Worm (Caenorhabditis elegans): ENCODE measurements around the gene cutl-18.

The cutl-18 gene

ce11 chrV:11268791-11269190 lies 47.9 kb downstream of the cutl-18 start, which contains the start of gene str-115:
Gene str-115, plus strand, starts transcription at chrV:11269091.
- no peak for TF ChIP-seq dpl-1 (GFP tag; optimal IDR thresholded peaks at IDR 0.05)
- TF ChIP-seq hlh-30 (tag; optimal IDR thresholded peaks at IDR 0.05; ENCODE audit: insufficient read depth), result no peak
- no peak for TF ChIP-seq cey-2 (tag; optimal IDR thresholded peaks at IDR 0.05; ENCODE audit: borderline replicate concordance, insufficient read depth)
- TF ChIP-seq ceh-62 (tag; optimal IDR thresholded peaks at IDR 0.05), result no peak
- TF ChIP-seq nhr-28 (tag; optimal IDR thresholded peaks at IDR 0.05), result no peak
- no peak for TF ChIP-seq snpc-1.2 (GFP tag; IDR thresholded peaks at IDR 0.05)
- no peak for TF ChIP-seq nhr-6 (tag; optimal IDR thresholded peaks at IDR 0.05)
- TF ChIP-seq rbr-2 (tag; optimal IDR thresholded peaks at IDR 0.05), result no peak
- no peak for TF ChIP-seq unc-39 (tag; optimal IDR thresholded peaks at IDR 0.05)
- no peak for TF ChIP-seq nhr-76 (tag; optimal IDR thresholded peaks at IDR 0.05)
- TF ChIP-seq nhr-237 (tag; optimal IDR thresholded peaks at IDR 0.05), result no peak
- no peak for TF ChIP-seq ces-1 (GFP tag; optimal IDR thresholded peaks at IDR 0.05)

ce11 chrV:11266681-11267080 lies 50.0 kb downstream of the cutl-18 start, which contains the start of gene str-116:
Gene str-116, plus strand, starts transcription at chrV:11266981.
- no peak for TF ChIP-seq skn-1 (tag; optimal IDR thresholded peaks at IDR 0.05)

ce11 chrV:11265482-11265881 lies 51.2 kb downstream of the cutl-18 start, which contains the start of gene cln-3.1:
Gene cln-3.1, minus strand, starts transcription at chrV:11265652.
- no peak for TF ChIP-seq mdl-1 (tag; optimal IDR thresholded peaks at IDR 0.05)
- TF ChIP-seq lin-15B (tag; optimal IDR thresholded peaks at IDR 0.05), result no peak
- TF ChIP-seq mxl-3 (GFP tag; optimal IDR thresholded peaks at IDR 0.05), result peak; percentile 81
- TF ChIP-seq arid-1 (GFP tag; conservative IDR thresholded peaks at IDR 0.05), result no peak
- no peak for TF ChIP-seq pha-4 (GFP tag; IDR thresholded peaks at IDR 0.05)
- no peak for TF ChIP-seq pha-4 (tag; optimal IDR thresholded peaks at IDR 0.05)
- no peak for TF ChIP-seq lin-38 (GFP tag; IDR thresholded peaks at IDR 0.05)
- no peak for TF ChIP-seq rbr-2 (tag; optimal IDR thresholded peaks at IDR 0.05)
- TF ChIP-seq T26A8.4 (GFP tag; IDR thresholded peaks at IDR 0.05), result no peak
- no peak for TF ChIP-seq fkh-10 (GFP tag; optimal IDR thresholded peaks at IDR 0.05)
- peak; percentile 63 for TF ChIP-seq pqm-1 (tag; optimal IDR thresholded peaks at IDR 0.05)
- peak in 1 of 2 experiments; percentile 10 for TF ChIP-seq unc-62 (GFP tag; optimal IDR thresholded peaks at IDR 0.05 in 1 of 2)
- TF ChIP-seq unc-62 (tag; optimal IDR thresholded peaks at IDR 0.05), result no peak
- TF ChIP-seq zip-2 (tag; optimal IDR thresholded peaks at IDR 0.05), result no peak
- TF ChIP-seq F44E2.7 (GFP tag; IDR thresholded peaks at IDR 0.05), result no peak
- TF ChIP-seq hif-1 (tag; optimal IDR thresholded peaks at IDR 0.05), result no peak
- TF ChIP-seq F49E8.2 (tag; optimal IDR thresholded peaks at IDR 0.05; ENCODE audit: borderline replicate concordance), result no peak
- TF ChIP-seq ztf-7 (tag; optimal IDR thresholded peaks at IDR 0.05), result no peak
- no peak for TF ChIP-seq mes-2 (tag; optimal IDR thresholded peaks at IDR 0.05; ENCODE audit: poor library complexity, severe bottlenecking)
- no peak for TF ChIP-seq ceh-32 (tag; optimal IDR thresholded peaks at IDR 0.05; ENCODE audit: poor library complexity)
- no peak for TF ChIP-seq F37D6.2 (tag; optimal IDR thresholded peaks at IDR 0.05)
- no peak for TF ChIP-seq set-16 (GFP tag; IDR thresholded peaks at IDR 0.05)
- no peak for TF ChIP-seq mxl-2 (GFP tag; conservative IDR thresholded peaks at IDR 0.05)
- TF ChIP-seq lim-7 (GFP tag; IDR thresholded peaks at IDR 0.05), result no peak
- TF ChIP-seq dmd-6 (GFP tag; IDR thresholded peaks at IDR 0.05), result peak; percentile 66
- TF ChIP-seq nhr-76 (tag; optimal IDR thresholded peaks at IDR 0.05), result no peak
- TF ChIP-seq nhr-28 (tag; optimal IDR thresholded peaks at IDR 0.05), result peak; percentile 37

Data from whole organism, L4 larva.